Worm (Caenorhabditis elegans) whole organism, late embryonic: Measurements from ENCODE around the gene Y53F4B.20.

Experiments
- C08G9.2 ChIP-seq: sonication (generic microtip); optimal IDR thresholded peaks from 2 replicates; lab custom pipeline; 2016; ENCODE audit warnings: mild to moderate bottlenecking, missing genetic modification characterization, moderate library complexity, missing compliant biosample characterization
- C38D4.7 ChIP-seq: fragments of 200-800 bp; sonication (Bioruptor generic); optimal IDR thresholded peaks from 2 replicates; lab custom pipeline; 2018; ENCODE audit warnings: mild to moderate bottlenecking, missing genetic modification characterization, moderate library complexity, missing compliant biosample characterization
- F13H6.1 ChIP-seq: sonication (generic microtip); optimal IDR thresholded peaks from 2 replicates; lab custom pipeline; 2016; ENCODE audit warnings: missing genetic modification characterization, missing compliant biosample characterization
- K02D7.2 ChIP-seq: sonication (generic microtip); optimal IDR thresholded peaks from 2 replicates; lab custom pipeline; 2017; ENCODE audit warnings: mild to moderate bottlenecking, missing genetic modification characterization, missing compliant biosample characterization
- K09A11.1 ChIP-seq: sonication (generic microtip); optimal IDR thresholded peaks from 2 replicates; lab custom pipeline; 2017; ENCODE audit warnings: antibody characterized with exemption, mild to moderate bottlenecking, missing genetic modification characterization, missing compliant biosample characterization; ENCODE audit not compliant: insufficient read depth
- T23F11.4 ChIP-seq: fragments of 200-800 bp; sonication (Bioruptor generic); optimal IDR thresholded peaks from 2 replicates; lab custom pipeline; 2018; ENCODE audit warnings: mild to moderate bottlenecking, missing genetic modification characterization, missing compliant biosample characterization
- Y22D7AL.16 ChIP-seq: sonication (generic microtip); optimal IDR thresholded peaks from 2 replicates; lab custom pipeline; 2016; ENCODE audit warnings: missing genetic modification characterization, missing compliant biosample characterization
- ama-1 ChIP-seq: fragments of 150-350 bp; optimal IDR thresholded peaks from 2 replicates; lab custom pipeline; 2014
- ceh-14 ChIP-seq: sonication (generic microtip); optimal IDR thresholded peaks from 2 replicates; lab custom pipeline; 2016; ENCODE audit warnings: missing genotype, missing genetic modification characterization, missing compliant biosample characterization
- ceh-2 ChIP-seq: sonication (generic microtip); optimal IDR thresholded peaks from 2 replicates; lab custom pipeline; 2016; ENCODE audit warnings: missing genotype, missing genetic modification characterization, missing compliant biosample characterization
- ceh-22 ChIP-seq: sonication (generic microtip); optimal IDR thresholded peaks from 2 replicates; lab custom pipeline; 2017; ENCODE audit warnings: missing biosample characterization, missing genetic modification characterization
- ceh-24 ChIP-seq: sonication (generic microtip); optimal IDR thresholded peaks from 2 replicates; lab custom pipeline; 2016; ENCODE audit warnings: mild to moderate bottlenecking, missing genetic modification characterization, missing compliant biosample characterization
- ceh-30 ChIP-seq: fragments of 150-350 bp; optimal IDR thresholded peaks from 2 replicates; lab custom pipeline; 2014; ENCODE audit warnings: missing biosample characterization, missing genetic modification characterization
- ceh-31 ChIP-seq: sonication (generic microtip); optimal IDR thresholded peaks from 2 replicates; lab custom pipeline; 2016; ENCODE audit warnings: missing genetic modification characterization, missing compliant biosample characterization
- ceh-48 ChIP-seq: sonication (generic microtip); optimal IDR thresholded peaks from 2 replicates; lab custom pipeline; 2016; ENCODE audit warnings: missing genetic modification characterization, inconsistent platforms, missing compliant biosample characterization
- ceh-6 ChIP-seq: fragments of 200-800 bp; sonication (Bioruptor generic); optimal IDR thresholded peaks from 2 replicates; lab custom pipeline; 2018; ENCODE audit warnings: mild to moderate bottlenecking, missing genetic modification characterization, missing compliant biosample characterization
- che-1 ChIP-seq: sonication (generic microtip); optimal IDR thresholded peaks from 2 replicates; lab custom pipeline; 2016; ENCODE audit warnings: mild to moderate bottlenecking, missing genetic modification characterization, missing compliant biosample characterization
- dmd-4 ChIP-seq: sonication (generic microtip); optimal IDR thresholded peaks from 2 replicates; lab custom pipeline; 2016; ENCODE audit warnings: borderline replicate concordance, missing genetic modification characterization, missing compliant biosample characterization
- elt-2 ChIP-seq: sonication (generic microtip); optimal IDR thresholded peaks from 2 replicates; lab custom pipeline; 2016; ENCODE audit warnings: missing genetic modification reagents, missing genetic modification characterization, missing compliant biosample characterization
- elt-4 ChIP-seq: sonication (generic microtip); optimal IDR thresholded peaks from 2 replicates; lab custom pipeline; 2016; ENCODE audit warnings: missing genetic modification characterization, missing compliant biosample characterization
- eyg-1 ChIP-seq: sonication (generic microtip); optimal IDR thresholded peaks from 2 replicates; lab custom pipeline; 2016; ENCODE audit warnings: missing genotype, missing genetic modification characterization, missing compliant biosample characterization
- fkh-10 ChIP-seq: fragments of 150-350 bp; optimal IDR thresholded peaks from 2 replicates; lab custom pipeline; 2014; ENCODE audit warnings: missing biosample characterization, missing genetic modification reagents, missing genetic modification characterization
- fkh-6 ChIP-seq: sonication (generic microtip); optimal IDR thresholded peaks from 2 replicates; lab custom pipeline; 2016; ENCODE audit warnings: missing genetic modification characterization, missing compliant biosample characterization
- gmeb-2 ChIP-seq: sonication (generic microtip); optimal IDR thresholded peaks from 2 replicates; lab custom pipeline; 2016; ENCODE audit warnings: missing genetic modification characterization, inconsistent platforms, missing compliant biosample characterization
- hlh-6 ChIP-seq: sonication (generic microtip); optimal IDR thresholded peaks from 2 replicates; lab custom pipeline; 2016; ENCODE audit warnings: missing genotype, missing genetic modification characterization, missing compliant biosample characterization
- hlh-8 ChIP-seq: sonication (generic microtip); optimal IDR thresholded peaks from 2 replicates; lab custom pipeline; 2016; ENCODE audit warnings: missing genotype, missing genetic modification characterization, missing compliant biosample characterization
- madf-2 ChIP-seq: sonication (generic microtip); optimal IDR thresholded peaks from 2 replicates; lab custom pipeline; 2017; ENCODE audit warnings: missing genetic modification characterization, missing compliant biosample characterization
- npax-4 ChIP-seq: sonication (generic microtip); optimal IDR thresholded peaks from 2 replicates; lab custom pipeline; 2016; ENCODE audit warnings: missing genetic modification characterization, missing compliant biosample characterization
- odd-2 ChIP-seq: sonication (generic microtip); optimal IDR thresholded peaks from 2 replicates; lab custom pipeline; 2017; ENCODE audit warnings: antibody characterized with exemption, mild to moderate bottlenecking, missing genetic modification characterization, missing compliant biosample characterization
- pha-2 ChIP-seq: sonication (generic microtip); optimal IDR thresholded peaks from 2 replicates; lab custom pipeline; 2017; ENCODE audit warnings: mild to moderate bottlenecking, missing genetic modification characterization, missing compliant biosample characterization
- pha-4 ChIP-seq: fragments of 150-350 bp; optimal IDR thresholded peaks from 2 replicates; lab custom pipeline; 2018; ENCODE audit warnings: missing biosample characterization, missing genetic modification reagents, missing genetic modification characterization
- ref-2 ChIP-seq: sonication (generic microtip); optimal IDR thresholded peaks from 2 replicates; lab custom pipeline; 2016; ENCODE audit warnings: missing genetic modification characterization, missing compliant biosample characterization
- rnt-1 ChIP-seq: sonication (generic microtip); optimal IDR thresholded peaks from 2 replicates; lab custom pipeline; 2016; ENCODE audit warnings: missing genetic modification characterization, missing compliant biosample characterization
- sdc-2 ChIP-seq: sonication (generic microtip); optimal IDR thresholded peaks from 2 replicates; lab custom pipeline; 2016; ENCODE audit warnings: missing genotype, missing genetic modification characterization, missing compliant biosample characterization
- tbx-7 ChIP-seq: sonication (generic microtip); optimal IDR thresholded peaks from 2 replicates; lab custom pipeline; 2016; ENCODE audit warnings: missing genotype, missing genetic modification characterization, missing compliant biosample characterization
- ttx-3 ChIP-seq: sonication (generic microtip); optimal IDR thresholded peaks from 2 replicates; lab custom pipeline; 2016; ENCODE audit warnings: missing genetic modification reagents, missing genetic modification characterization, missing compliant biosample characterization
- unc-42 ChIP-seq: sonication (generic microtip); optimal IDR thresholded peaks from 2 replicates; lab custom pipeline; 2016; ENCODE audit warnings: missing genotype, missing genetic modification characterization, missing compliant biosample characterization

Y53F4B.20 gene

DNA sequence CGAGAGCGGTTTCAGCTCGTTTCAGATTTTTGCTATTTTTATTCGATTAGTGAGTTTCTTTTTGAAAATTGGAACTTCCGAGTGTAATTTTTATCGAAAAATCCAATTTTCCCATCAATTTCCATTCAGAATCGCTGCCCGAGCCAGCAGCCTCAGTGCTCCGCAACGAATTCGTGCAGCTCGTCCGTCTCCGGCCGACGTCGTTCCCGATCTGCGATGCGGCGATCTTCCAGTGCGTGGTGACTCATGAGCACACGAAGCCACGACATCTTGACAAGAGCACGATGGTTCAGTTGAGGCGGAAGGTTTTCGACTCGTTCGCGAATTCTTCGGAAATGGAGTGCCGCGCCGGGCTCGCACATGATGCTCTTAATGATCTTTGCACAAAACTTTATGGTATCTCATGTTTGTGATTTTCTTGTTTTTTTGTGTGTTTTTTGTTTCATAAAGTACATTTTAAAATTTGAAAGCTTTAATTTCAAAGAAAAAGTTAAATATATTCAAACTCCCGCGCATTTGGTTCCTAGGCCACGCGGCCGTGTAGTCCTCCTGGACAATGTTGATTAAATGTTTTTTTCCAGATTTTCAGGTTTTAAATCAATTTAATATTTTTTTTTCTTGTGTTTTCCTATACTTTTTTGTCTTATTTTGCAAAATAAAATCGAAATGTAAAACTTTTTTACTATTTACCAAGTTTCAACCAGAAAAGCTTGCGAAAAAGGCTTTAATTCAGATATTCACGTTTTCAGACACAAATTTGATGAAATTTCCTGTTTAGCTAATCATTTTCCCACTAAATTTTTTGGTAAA is 5.0 kb downstream of the Y53F4B.20 start (continued):
- TF ChIP-seq npax-4 (tag; lab: Kevin White, UChicago) (no peak), hlh-8 (tag; lab: Kevin White, UChicago) (peak; percentile 58), hlh-6 (tag; lab: Kevin White, UChicago) (no peak), C08G9.2 (tag; lab: Kevin White, UChicago) (peak; percentile 87), K02D7.2 (tag; lab: Kevin White, UChicago) (no peak), K09A11.1 (tag; lab: Kevin White, UChicago) (no peak), ref-2 (tag; lab: Kevin White, UChicago) (peak; percentile 62), C38D4.7 (GFP tag; lab: Kevin White, UChicago) (no peak), ceh-48 (tag; lab: Kevin White, UChicago) (no peak), ceh-30 (tag; lab: Kevin White, UChicago) (no peak), madf-2 (tag; lab: Kevin White, UChicago) (no peak), F13H6.1 (tag; lab: Kevin White, UChicago) (no peak), gmeb-2 (no peak), odd-2 (no peak), Y22D7AL.16 (no peak), ceh-24 (tag; lab: Kevin White, UChicago) (no peak), eyg-1 (no peak), rnt-1 (tag; lab: Kevin White, UChicago) (peak; percentile 43), ceh-14 (tag; lab: Kevin White, UChicago) (peak; percentile 10), dmd-4 (tag; lab: Kevin White, UChicago) (no peak)

DNA sequence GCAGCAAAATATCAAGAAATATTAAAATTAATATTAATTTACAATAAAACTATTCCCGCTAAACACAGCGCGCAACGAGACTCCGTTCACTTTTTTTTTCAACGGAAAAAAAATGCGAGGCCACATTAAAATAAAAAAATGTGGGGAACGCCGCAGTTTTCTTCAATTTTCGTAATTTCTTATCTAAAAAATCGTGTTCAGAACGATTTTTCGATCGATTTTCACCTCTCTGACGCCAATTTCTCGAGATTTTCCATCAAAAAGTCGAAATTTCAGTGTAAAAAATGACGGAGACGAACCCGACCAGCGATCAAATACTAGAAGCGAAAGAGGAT is 5.6 kb downstream of the Y53F4B.20 start, which contains the start of gene Y53F4B.21:
Gene Y53F4B.21 (plus strand): TSS at position 285 of the 335 bp plus-strand sequence.
- no peak for TF ChIP-seq ceh-30 (tag; lab: Kevin White, UChicago)
- no peak for TF ChIP-seq C38D4.7 (GFP tag; lab: Kevin White, UChicago)
- no peak for TF ChIP-seq elt-4
- no peak for TF ChIP-seq ttx-3 (tag; lab: Kevin White, UChicago)
- no peak for TF ChIP-seq ceh-6
- TF ChIP-seq npax-4 (tag; lab: Kevin White, UChicago), result no peak
- TF ChIP-seq fkh-6, result no peak
- TF ChIP-seq fkh-10 (GFP tag; lab: Kevin White, UChicago), result no peak
- no peak for TF ChIP-seq K02D7.2 (tag; lab: Kevin White, UChicago)
- no peak for TF ChIP-seq che-1 (tag; lab: Kevin White, UChicago)
- TF ChIP-seq Y22D7AL.16, result no peak
- TF ChIP-seq K09A11.1 (tag; lab: Kevin White, UChicago), result no peak
- TF ChIP-seq F13H6.1 (tag; lab: Kevin White, UChicago), result no peak
- TF ChIP-seq unc-42 (tag; lab: Kevin White, UChicago), result no peak
- no peak for TF ChIP-seq pha-2 (tag; lab: Kevin White, UChicago)
- no peak for TF ChIP-seq sdc-2 (tag; lab: Kevin White, UChicago)

DNA sequence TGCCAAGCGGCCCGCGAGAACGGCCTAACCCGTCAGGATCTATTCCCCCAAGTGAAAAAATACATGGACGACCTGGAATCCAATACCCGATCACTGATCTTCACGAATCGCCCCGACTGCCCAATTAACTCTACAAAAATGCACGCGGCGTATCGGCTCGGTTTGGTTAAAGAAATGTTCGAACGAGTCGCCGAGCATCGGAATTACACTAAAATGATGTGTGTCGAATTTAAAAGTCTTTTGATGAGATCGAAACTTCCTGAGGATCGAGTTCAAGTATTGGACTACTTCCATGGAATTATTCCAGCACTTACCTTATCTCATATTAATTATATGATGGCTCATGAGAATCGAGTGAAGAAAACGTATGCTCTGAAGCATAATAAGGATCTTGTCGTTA is 22.9 kb downstream of the Y53F4B.20 start:
- TF ChIP-seq ceh-31 (tag; lab: Kevin White, UChicago) (no peak), T23F11.4 (no peak), tbx-7 (tag; lab: Kevin White, UChicago) (no peak), sdc-2 (tag; lab: Kevin White, UChicago) (no peak), gmeb-2 (no peak), ceh-2 (tag; lab: Kevin White, UChicago) (no peak), elt-2 (tag; lab: Kevin White, UChicago) (no peak), pha-4 (tag; lab: Kevin White, UChicago) (no peak), ama-1 (lab: Kevin White, UChicago) (no peak), hlh-8 (tag; lab: Kevin White, UChicago) (no peak), ceh-22 (no peak), unc-42 (tag; lab: Kevin White, UChicago) (no peak)
